Fruit fly (Drosophila melanogaster) whole organism, adult: ENCODE measurements around the gene CG42676.

Experiments
- CG14711 ChIP-seq: fragments of 200-800 bp; sonication (Bioruptor generic); optimal IDR thresholded peaks from 2 replicates; lab custom pipeline; 2018; ENCODE audit warnings: missing biosample characterization, mild to moderate bottlenecking, missing genetic modification characterization, moderate library complexity
- CG7101 ChIP-seq: fragments of 200-800 bp; sonication (Bioruptor generic); optimal IDR thresholded peaks from 2 replicates; lab custom pipeline; 2018; ENCODE audit warnings: missing biosample characterization, mild to moderate bottlenecking, missing genetic modification characterization, moderate library complexity
- cic ChIP-seq: fragments of 200-800 bp; sonication (Bioruptor generic); optimal IDR thresholded peaks from 2 replicates; lab custom pipeline; 2017; ENCODE audit warnings: missing biosample characterization, mild to moderate bottlenecking, missing genetic modification characterization, moderate library complexity
- ovo ChIP-seq: fragments of 200-800 bp; sonication (Bioruptor generic); optimal IDR thresholded peaks from 2 replicates; lab custom pipeline; 2016; ENCODE audit warnings: missing biosample characterization, missing genetic modification characterization
- pad ChIP-seq: fragments of 200-800 bp; sonication (Bioruptor generic); optimal IDR thresholded peaks from 3 replicates; lab custom pipeline; 2017; ENCODE audit warnings: missing biosample characterization, missing genetic modification characterization, mild to moderate bottlenecking, moderate library complexity, missing genetic modification reagents
- toe ChIP-seq: fragments of 200-800 bp; sonication (Bioruptor generic); optimal IDR thresholded peaks from 2 replicates; lab custom pipeline; 2016; ENCODE audit warnings: missing biosample characterization, missing genetic modification characterization

dm6 chr3L:1774713-1775648, 27.9 kb upstream of the CG42676 start, which contains the start of the genes CG13933 and PolD2:
- TF ChIP-seq ovo (GFP tag; lab: Kevin White, UChicago) (peak; percentile 65), CG14711 (peak; percentile 89), cic (peak; percentile 42), toe (no peak), CG7101 (tag; lab: Kevin White, UChicago) (peak; percentile 97), pad (GFP tag; lab: Kevin White, UChicago) (peak; percentile 55)
